Worm (Caenorhabditis elegans) whole organism, L2 larva: ENCODE measurements around the gene C04G6.4.

ENCODE experiments used
- C34F6.9 ChIP-seq: fragments of 150-350 bp; optimal IDR thresholded peaks from 2 replicates; lab custom pipeline; 2014; ENCODE audit warnings: missing biosample characterization, missing genetic modification characterization
- F13H6.1 ChIP-seq: sonication (generic microtip); optimal IDR thresholded peaks from 2 replicates; lab custom pipeline; 2016; ENCODE audit warnings: missing genetic modification characterization, missing compliant biosample characterization
- R02D3.7 ChIP-seq: fragments of 150-350 bp; optimal IDR thresholded peaks from 2 replicates; lab custom pipeline; 2014; ENCODE audit warnings: missing biosample characterization, missing genetic modification characterization
- Y55F3AM.14 ChIP-seq: fragments of 200-800 bp; sonication (Bioruptor generic); optimal IDR thresholded peaks from 2 replicates; lab custom pipeline; 2018; ENCODE audit warnings: mild to moderate bottlenecking, missing genetic modification characterization, missing compliant biosample characterization
- ZK546.5 ChIP-seq: sonication (generic microtip); optimal IDR thresholded peaks from 2 replicates; lab custom pipeline; 2017; ENCODE audit warnings: missing biosample characterization, missing genetic modification characterization
- alr-1 ChIP-seq: fragments of 150-350 bp; optimal IDR thresholded peaks from 2 replicates; lab custom pipeline; 2014; ENCODE audit warnings: missing biosample characterization, missing genetic modification characterization
- blmp-1 ChIP-seq: sonication (generic microtip); optimal IDR thresholded peaks from 2 replicates; lab custom pipeline; 2017; ENCODE audit warnings: missing genetic modification characterization, mild to moderate bottlenecking, missing compliant biosample characterization, antibody characterized with exemption, moderate library complexity; ENCODE audit not compliant: insufficient read depth
- ceh-16 ChIP-seq: fragments of 150-350 bp; optimal IDR thresholded peaks from 2 replicates; lab custom pipeline; 2014; ENCODE audit warnings: missing biosample characterization, missing genetic modification characterization
- ceh-82 ChIP-seq: fragments of 150-350 bp; optimal IDR thresholded peaks from 2 replicates; lab custom pipeline; 2014; ENCODE audit warnings: missing biosample characterization, missing genetic modification characterization
- crh-2 ChIP-seq: sonication (generic microtip); optimal IDR thresholded peaks from 2 replicates; lab custom pipeline; 2017; ENCODE audit warnings: missing biosample characterization, missing genetic modification characterization
- dmd-4 ChIP-seq: sonication (generic microtip); optimal IDR thresholded peaks from 2 replicates; lab custom pipeline; 2017; ENCODE audit warnings: missing biosample characterization, missing genetic modification characterization
- egl-27 ChIP-seq: sonication (generic microtip); optimal IDR thresholded peaks from 3 replicates; lab custom pipeline; 2017; ENCODE audit warnings: missing biosample characterization, missing genetic modification reagents, missing genetic modification characterization
- elt-1 ChIP-seq: fragments of 150-350 bp; optimal IDR thresholded peaks from 2 replicates; lab custom pipeline; 2014; ENCODE audit warnings: missing biosample characterization, missing genetic modification characterization
- fos-1 ChIP-seq: fragments of 150-350 bp; optimal IDR thresholded peaks from 2 replicates; lab custom pipeline; 2014; ENCODE audit warnings: missing biosample characterization, missing genetic modification characterization
- gmeb-1 ChIP-seq: fragments of 150-350 bp; optimal IDR thresholded peaks from 2 replicates; lab custom pipeline; 2014; ENCODE audit warnings: missing biosample characterization, missing genetic modification characterization
- lin-13 ChIP-seq: fragments of 150-350 bp; optimal IDR thresholded peaks from 2 replicates; lab custom pipeline; 2014; ENCODE audit warnings: missing biosample characterization, missing genetic modification reagents, missing genetic modification characterization
- lin-39 ChIP-seq: fragments of 150-350 bp; optimal IDR thresholded peaks from 2 replicates; lab custom pipeline; 2014; ENCODE audit warnings: missing biosample characterization, missing genetic modification reagents, missing genetic modification characterization
- mab-5 ChIP-seq: fragments of 150-350 bp; optimal IDR thresholded peaks from 2 replicates; lab custom pipeline; 2014; ENCODE audit warnings: missing biosample characterization, missing genetic modification characterization
- mbf-1 ChIP-seq: sonication (generic microtip); optimal IDR thresholded peaks from 2 replicates; lab custom pipeline; 2017; ENCODE audit warnings: missing biosample characterization, missing genetic modification characterization
- mdl-1 ChIP-seq, 2 experiments: fragments of 150-350 bp in 1 of 2; sonication (generic microtip) in 1 of 2; optimal IDR thresholded peaks; 2 replicates each; lab custom pipeline; 2017; ENCODE audit warnings: missing biosample characterization in 2 of 2, missing genetic modification characterization in 2 of 2
- nhr-10 ChIP-seq: sonication (generic microtip); optimal IDR thresholded peaks from 2 replicates; lab custom pipeline; 2017; ENCODE audit warnings: missing biosample characterization, missing genetic modification characterization
- nhr-21 ChIP-seq: fragments of 150-350 bp; optimal IDR thresholded peaks from 2 replicates; lab custom pipeline; 2014; ENCODE audit warnings: missing biosample characterization, missing genetic modification characterization
- nhr-23 ChIP-seq: fragments of 150-350 bp; optimal IDR thresholded peaks from 2 replicates; lab custom pipeline; 2014; ENCODE audit warnings: missing biosample characterization, missing genetic modification reagents, missing genetic modification characterization
- nhr-25 ChIP-seq: fragments of 150-350 bp; sonication (generic microtip); optimal IDR thresholded peaks from 3 replicates; lab custom pipeline; 2014; ENCODE audit warnings: missing biosample characterization, missing genetic modification characterization
- nhr-6 ChIP-seq: fragments of 150-350 bp; optimal IDR thresholded peaks from 2 replicates; lab custom pipeline; 2014; ENCODE audit warnings: missing biosample characterization, missing genetic modification characterization
- nhr-77 ChIP-seq: fragments of 150-350 bp; optimal IDR thresholded peaks from 2 replicates; lab custom pipeline; 2014; ENCODE audit warnings: missing biosample characterization, missing genetic modification characterization
- sem-4 ChIP-seq: fragments of 150-350 bp; optimal IDR thresholded peaks from 2 replicates; lab custom pipeline; 2014; ENCODE audit warnings: missing biosample characterization, missing genetic modification reagents, missing genetic modification characterization
- sma-3 ChIP-seq: sonication (generic microtip); optimal IDR thresholded peaks from 2 replicates; lab custom pipeline; 2016; ENCODE audit warnings: missing genetic modification reagents, missing genetic modification characterization, missing compliant biosample characterization
- sma-9 ChIP-seq, 2 experiments: fragments of 150-350 bp in 1 of 2; sonication (generic microtip) in 1 of 2; optimal IDR thresholded peaks; 2 replicates each; lab custom pipeline; 2014 to 2016; ENCODE audit warnings: missing genetic modification characterization in 2 of 2, mild to moderate bottlenecking in 1 of 2, missing biosample characterization in 1 of 2, missing compliant biosample characterization in 1 of 2, missing genetic modification reagents in 1 of 2, moderate library complexity in 1 of 2
- unc-55 ChIP-seq: fragments of 150-350 bp; sonication (generic microtip); optimal IDR thresholded peaks from 3 replicates; lab custom pipeline; 2014; ENCODE audit warnings: missing biosample characterization, missing genetic modification reagents, missing genetic modification characterization
- unc-62 ChIP-seq: fragments of 150-350 bp; optimal IDR thresholded peaks from 2 replicates; lab custom pipeline; 2014; ENCODE audit warnings: missing biosample characterization, missing genetic modification reagents, missing genetic modification characterization
- ztf-11 ChIP-seq: sonication (generic microtip); optimal IDR thresholded peaks from 2 replicates; lab custom pipeline; 2017; ENCODE audit warnings: missing biosample characterization, missing genetic modification characterization

C04G6.4 gene

DNA sequence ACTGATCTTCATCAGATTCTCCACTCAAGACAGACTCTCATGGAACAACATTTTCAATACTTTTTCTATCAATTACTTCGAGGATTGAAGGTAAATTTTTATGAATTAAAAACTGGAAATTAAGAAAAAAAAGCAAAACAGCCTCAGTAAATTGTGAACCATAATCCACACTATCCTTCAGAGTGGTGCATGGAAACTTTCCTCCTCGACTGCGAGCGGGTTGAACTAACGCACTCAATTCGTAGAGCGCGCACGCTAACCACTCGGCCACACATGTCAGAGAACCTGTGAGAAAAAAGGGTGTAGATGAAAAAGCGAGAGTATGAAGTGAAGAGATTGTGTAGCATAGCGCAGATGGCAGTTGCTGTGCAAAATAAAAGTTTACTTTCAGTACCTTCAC is 21.8 kb upstream of the C04G6.4 start (continued):
- TF ChIP-seq mab-5: peak; percentile 23
- no peak for TF ChIP-seq ztf-11
- peak; percentile 79 for TF ChIP-seq unc-55 (GFP tag; lab: Kevin White, UChicago)
- no peak for TF ChIP-seq nhr-77 (tag; lab: Kevin White, UChicago)

DNA sequence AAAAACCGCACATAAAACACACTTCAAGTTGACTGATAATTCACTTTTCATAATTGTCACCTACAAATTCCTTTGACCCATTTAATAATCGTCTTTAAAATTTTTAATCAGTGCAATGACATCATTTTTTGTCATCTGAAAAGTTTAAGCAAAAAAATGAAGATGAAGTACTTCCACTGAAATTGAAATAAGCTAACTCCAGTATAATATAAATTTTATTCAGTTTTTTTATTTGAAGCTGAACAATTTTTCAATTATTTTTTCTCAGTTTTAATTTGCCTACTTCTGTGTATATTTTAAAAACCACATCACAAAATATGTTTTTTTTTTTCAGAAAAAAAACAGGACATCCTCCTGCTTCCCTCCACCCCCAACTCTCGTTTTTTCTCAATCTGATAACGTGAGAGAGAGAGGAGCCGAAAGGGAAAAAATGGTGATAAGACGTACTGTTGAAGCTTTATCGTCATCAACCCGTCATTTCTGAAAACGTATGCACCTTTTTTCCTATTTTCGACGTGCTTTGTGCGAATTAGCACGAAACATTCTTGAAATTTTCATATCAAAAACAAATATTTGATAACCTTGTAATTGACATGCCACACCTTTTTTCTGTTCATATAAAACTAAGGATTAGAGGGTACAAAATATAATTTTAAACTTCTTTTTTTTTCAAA is 20.7 kb upstream of the C04G6.4 start, which contains the start of the genes C04G6.11 and mpk-2:
TSS of gene C04G6.11 (minus strand) at position 51 of the 674 bp plus-strand sequence.
TSS of gene mpk-2 (plus strand) at position 335 of the 674 bp plus-strand sequence.
- peak; percentile 25 for TF ChIP-seq gmeb-1 (tag; lab: Kevin White, UChicago)
- peak; percentile 24 for TF ChIP-seq crh-2 (tag; lab: Kevin White, UChicago)
- TF ChIP-seq Y55F3AM.14 (GFP tag; lab: Kevin White, UChicago): no peak
- TF ChIP-seq nhr-21: no peak
- no peak for TF ChIP-seq lin-13
- TF ChIP-seq lin-39: no peak
- TF ChIP-seq fos-1: peak; percentile 73
- peak; percentile 59 for TF ChIP-seq sma-9 (GFP tag; optimal IDR thresholded peaks at IDR 0.05; lab: Kevin White, UChicago)
- TF ChIP-seq sma-9 (tag; optimal IDR thresholded peaks at IDR 0.05; lab: Kevin White, UChicago): no peak
- peak; percentile 33 for TF ChIP-seq F13H6.1 (tag; lab: Kevin White, UChicago)
- TF ChIP-seq elt-1 (tag; lab: Kevin White, UChicago): no peak
- TF ChIP-seq unc-55 (GFP tag; lab: Kevin White, UChicago): no peak
- TF ChIP-seq, all 48 proteins: peak for 5

DNA sequence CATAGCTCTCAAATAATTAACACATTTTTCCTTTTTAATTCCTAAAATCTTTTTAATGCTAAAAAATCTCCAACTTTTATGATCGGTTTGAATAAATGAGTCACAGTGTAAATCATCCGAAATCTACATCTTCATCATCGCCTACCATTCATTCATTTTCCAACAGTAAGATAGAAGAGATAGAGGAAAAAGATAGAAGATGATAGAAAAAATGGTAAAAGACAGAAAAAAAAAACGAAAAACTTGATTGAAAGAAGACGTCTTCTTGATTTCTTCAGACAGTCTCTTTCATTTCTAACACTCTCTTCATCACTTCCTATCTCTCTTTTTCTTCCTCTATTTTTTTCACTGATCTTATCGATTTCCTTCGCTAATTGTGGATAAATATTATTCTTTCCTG is 19.9 kb upstream of the C04G6.4 start:
- peak; percentile 46 for TF ChIP-seq blmp-1 (tag; lab: Kevin White, UChicago)
- peak; percentile 34 for TF ChIP-seq fos-1
- TF ChIP-seq ZK546.5 (tag; lab: Kevin White, UChicago): no peak

DNA sequence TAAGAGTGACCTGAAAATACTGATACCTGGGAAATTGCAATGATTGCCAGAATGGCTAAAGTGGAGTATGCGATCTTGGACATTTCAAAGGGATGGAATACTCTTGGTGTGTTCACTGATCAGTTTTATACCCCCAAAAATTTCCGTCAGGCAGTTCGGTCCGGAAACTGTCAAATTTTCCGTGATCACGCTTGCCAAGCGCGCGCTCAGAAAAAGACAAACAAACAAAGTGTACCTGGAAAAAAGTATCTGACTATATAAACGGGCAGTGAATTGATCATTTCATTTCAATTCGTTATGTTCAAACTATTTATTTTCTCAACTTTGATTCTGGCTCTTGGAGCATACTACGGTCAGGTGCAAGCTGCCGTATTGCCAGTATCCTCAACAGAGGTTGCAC is 18.5 kb upstream of the C04G6.4 start, which contains the start of the genes idpb-3 and idpb-1:
TSS of gene idpb-3 (minus strand) at position 101 of the 400 bp plus-strand sequence.
TSS of gene idpb-1 (plus strand) at position 284 of the 400 bp plus-strand sequence.
- TF ChIP-seq mbf-1 (no peak), gmeb-1 (tag; lab: Kevin White, UChicago) (no peak), sem-4 (tag; lab: Kevin White, UChicago) (no peak), nhr-6 (no peak), F13H6.1 (tag; lab: Kevin White, UChicago) (no peak), fos-1 (no peak), alr-1 (tag; lab: Kevin White, UChicago) (no peak)
- TF ChIP-seq, all 48 proteins: peak for 0

DNA sequence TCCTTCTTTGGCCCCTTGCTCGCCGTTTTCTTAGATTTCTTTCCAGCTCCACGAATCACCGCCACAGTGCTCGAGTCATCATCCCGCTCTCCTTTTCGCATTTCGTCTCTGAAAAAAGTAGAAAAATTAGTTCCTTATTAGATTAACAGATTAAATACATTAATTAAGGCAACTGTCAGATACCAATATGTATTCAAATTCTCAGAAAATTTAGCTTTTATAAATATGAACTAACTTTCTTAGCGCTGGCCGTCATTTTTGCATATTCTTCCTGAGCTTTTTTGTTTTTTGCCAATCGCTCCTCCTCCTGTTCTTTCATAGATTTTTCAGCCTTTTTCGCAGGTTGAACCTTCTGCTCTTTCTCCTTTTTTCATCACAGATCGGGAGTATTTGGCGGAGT is 16.4 kb upstream of the C04G6.4 start, which contains the start of gene C04G6.6:
TSS of gene C04G6.6 (minus strand) at position 101 of the 400 bp plus-strand sequence.
- TF ChIP-seq nhr-23 (tag; lab: Kevin White, UChicago) (no peak), unc-62 (GFP tag; lab: Kevin White, UChicago) (no peak), gmeb-1 (tag; lab: Kevin White, UChicago) (no peak), mdl-1 (tag; optimal IDR thresholded peaks at IDR 0.05; lab: Kevin White, UChicago) (no peak), ceh-82 (tag; lab: Kevin White, UChicago) (no peak), dmd-4 (tag; lab: Kevin White, UChicago) (no peak), nhr-25 (tag; lab: Kevin White, UChicago) (no peak), sma-3 (GFP tag; lab: Kevin White, UChicago) (no peak), egl-27 (tag; lab: Kevin White, UChicago) (no peak), sem-4 (tag; lab: Kevin White, UChicago) (no peak), crh-2 (tag; lab: Kevin White, UChicago) (no peak), C34F6.9 (no peak), nhr-77 (tag; lab: Kevin White, UChicago) (no peak), ceh-16 (tag; lab: Kevin White, UChicago) (no peak), fos-1 (no peak), nhr-10 (tag; lab: Kevin White, UChicago) (no peak), sma-9 (GFP tag; optimal IDR thresholded peaks at IDR 0.05; lab: Kevin White, UChicago) (no peak), sma-9 (tag; optimal IDR thresholded peaks at IDR 0.05; lab: Kevin White, UChicago) (no peak), ztf-11 (no peak), unc-55 (GFP tag; lab: Kevin White, UChicago) (no peak), R02D3.7 (no peak)
